Worm (Caenorhabditis elegans) whole organism, mixed stage, embryonic: ENCODE results near the gene npr-15.

Experiments used
- ces-1 ChIP-seq: fragments of 150-350 bp; optimal IDR thresholded peaks from 2 replicates; lab custom pipeline; 2014; ENCODE audit warnings: missing biosample characterization, missing genetic modification reagents, missing genetic modification characterization
- elt-1 ChIP-seq: sonication (generic microtip); optimal IDR thresholded peaks from 2 replicates; lab custom pipeline; 2017; ENCODE audit warnings: missing genetic modification characterization, mild to moderate bottlenecking, missing compliant biosample characterization, antibody characterized with exemption, moderate library complexity, borderline replicate concordance; ENCODE audit not compliant: insufficient read depth
- elt-3 ChIP-seq: fragments of 150-350 bp; optimal IDR thresholded peaks from 2 replicates; lab custom pipeline; 2014; ENCODE audit warnings: missing biosample characterization, missing genetic modification characterization
- lin-13 ChIP-seq: fragments of 150-350 bp; optimal IDR thresholded peaks from 2 replicates; lab custom pipeline; 2014; ENCODE audit warnings: missing biosample characterization, missing genetic modification characterization
- lsy-2 ChIP-seq: fragments of 150-350 bp; optimal IDR thresholded peaks from 2 replicates; lab custom pipeline; 2014; ENCODE audit warnings: missing biosample characterization, missing genetic modification characterization
- mab-5 ChIP-seq: fragments of 150-350 bp; optimal IDR thresholded peaks from 2 replicates; lab custom pipeline; 2014; ENCODE audit warnings: missing biosample characterization, missing genetic modification characterization
- mep-1 ChIP-seq: fragments of 150-350 bp; optimal IDR thresholded peaks from 2 replicates; lab custom pipeline; 2017; ENCODE audit warnings: missing biosample characterization, missing genetic modification reagents, missing genetic modification characterization, inconsistent platforms
- nhr-76 ChIP-seq: sonication (generic microtip); optimal IDR thresholded peaks from 2 replicates; lab custom pipeline; 2017; ENCODE audit warnings: missing biosample characterization, missing genetic modification characterization
- pha-4 ChIP-seq: fragments of 150-350 bp; optimal IDR thresholded peaks from 2 replicates; lab custom pipeline; 2018; ENCODE audit warnings: missing biosample characterization, missing genetic modification reagents, missing genetic modification characterization
- snpc-4 ChIP-seq: fragments of 150-350 bp; optimal IDR thresholded peaks from 2 replicates; lab custom pipeline; 2014; ENCODE audit warnings: missing biosample characterization, missing genetic modification characterization
- unc-39 ChIP-seq: fragments of 150-350 bp; optimal IDR thresholded peaks from 2 replicates; lab custom pipeline; 2014; ENCODE audit warnings: missing biosample characterization, missing genetic modification characterization
- unc-62 ChIP-seq: fragments of 150-350 bp; optimal IDR thresholded peaks from 2 replicates; lab custom pipeline; 2014; ENCODE audit warnings: missing biosample characterization, missing genetic modification reagents, missing genetic modification characterization
- ztf-11 ChIP-seq: fragments of 150-350 bp; optimal IDR thresholded peaks from 2 replicates; lab custom pipeline; 2014; ENCODE audit warnings: missing biosample characterization, missing genetic modification characterization

- TF ChIP-seq unc-62 (GFP tag; lab: Kevin White, UChicago): no peak
- no peak for TF ChIP-seq elt-3 (tag; lab: Kevin White, UChicago)
- TF ChIP-seq snpc-4 (tag; lab: Kevin White, UChicago): no peak
- no peak for TF ChIP-seq mep-1 (tag; lab: Kevin White, UChicago)
- no peak for TF ChIP-seq lsy-2 (tag; lab: Kevin White, UChicago)
- TF ChIP-seq ztf-11: no peak
- TF ChIP-seq unc-39: no peak
- no peak for TF ChIP-seq nhr-76 (tag; lab: Kevin White, UChicago)
- peak; percentile 66 for TF ChIP-seq ces-1 (GFP tag; lab: Kevin White, UChicago)
- TF ChIP-seq elt-1: no peak
- no peak for TF ChIP-seq lin-13 (tag; lab: Kevin White, UChicago)
- TF ChIP-seq mab-5: no peak
- TF ChIP-seq pha-4 (tag; lab: Kevin White, UChicago): no peak
These were observed 60.3 kb downstream of the npr-15 start for ce11 chrIII:3634158-3634557.
